Fruit fly (Drosophila melanogaster) whole organism, wandering third instar larva: Measurements from ENCODE around the gene CG14339.

Experiments used
- Abd-B ChIP-seq: fragments of >200 bp; optimal IDR thresholded peaks from 2 replicates; lab custom pipeline; 2017; ENCODE audit warnings: missing biosample characterization, missing genetic modification characterization
- CG32264 ChIP-seq: fragments of 200-800 bp; sonication (Bioruptor generic); optimal IDR thresholded peaks from 2 replicates; lab custom pipeline; 2016; ENCODE audit warnings: missing biosample characterization, missing genetic modification characterization
- CG9705 ChIP-seq: fragments of 200-800 bp; sonication (Bioruptor generic); optimal IDR thresholded peaks from 2 replicates; lab custom pipeline; 2018; ENCODE audit warnings: missing biosample characterization, mild to moderate bottlenecking, missing genetic modification characterization
- CrebA ChIP-seq: fragments of 200-800 bp; sonication (Bioruptor generic); optimal IDR thresholded peaks from 2 replicates; lab custom pipeline; 2016; ENCODE audit warnings: missing biosample characterization, mild to moderate bottlenecking, missing genetic modification characterization, borderline replicate concordance
- Dif ChIP-seq: fragments of 200-275, 200-300 bp; sonication (Bioruptor generic); optimal IDR thresholded peaks from 2 replicates; lab custom pipeline; 2018; ENCODE audit warnings: missing biosample characterization, missing genetic modification characterization; ENCODE audit not compliant: partially characterized antibody
- GATAd ChIP-seq: sonication (Bioruptor generic); optimal IDR thresholded peaks from 2 replicates; lab custom pipeline; 2016; ENCODE audit warnings: missing biosample characterization, missing genetic modification characterization
- HLH106 ChIP-seq: fragments of 200-800 bp; optimal IDR thresholded peaks from 3 replicates; lab custom pipeline; 2019; ENCODE audit warnings: missing biosample characterization, mild to moderate bottlenecking, missing genetic modification characterization, moderate library complexity
- Hnf4 ChIP-seq: fragments of 200-800 bp; sonication (Bioruptor generic); optimal IDR thresholded peaks from 2 replicates; lab custom pipeline; 2016; ENCODE audit warnings: missing biosample characterization, mild to moderate bottlenecking, missing genetic modification characterization
- Hr78 ChIP-seq: fragments of >200 bp; optimal IDR thresholded peaks from 2 replicates; lab custom pipeline; 2017; ENCODE audit warnings: missing biosample characterization, missing genetic modification characterization
- Hr83 ChIP-seq: fragments of 200-300 bp; sonication (Bioruptor generic); optimal IDR thresholded peaks from 2 replicates; lab custom pipeline; 2016; ENCODE audit warnings: missing biosample characterization, mild to moderate bottlenecking, missing genetic modification characterization, moderate library complexity; ENCODE audit not compliant: poor library complexity, severe bottlenecking
- Jra ChIP-seq: sonication (Bioruptor generic); optimal IDR thresholded peaks from 2 replicates; lab custom pipeline; 2016; ENCODE audit warnings: missing biosample characterization, missing genetic modification characterization
- Mio ChIP-seq: sonication (Bioruptor generic); optimal IDR thresholded peaks from 2 replicates; lab custom pipeline; 2016; ENCODE audit warnings: missing biosample characterization, missing genetic modification characterization
- Myc ChIP-seq: fragments of >200 bp; optimal IDR thresholded peaks from 2 replicates; lab custom pipeline; 2017
- N ChIP-seq: fragments of >200 bp; optimal IDR thresholded peaks from 2 replicates; lab custom pipeline; 2018; ENCODE audit warnings: missing biosample characterization, missing external identifiers, missing genetic modification characterization
- OdsH ChIP-seq: fragments of 200-800 bp; sonication (Bioruptor generic); optimal IDR thresholded peaks from 2 replicates; lab custom pipeline; 2016; ENCODE audit warnings: missing biosample characterization, mild to moderate bottlenecking, missing genetic modification characterization
- Rel ChIP-seq, 2 experiments: fragments of 200-800 bp; sonication (Bioruptor generic) in 1 of 2; optimal IDR thresholded peaks; 2 replicates in 1 of 2; 3 replicates in 1 of 2; lab custom pipeline; 2016 to 2019; ENCODE audit warnings: mild to moderate bottlenecking in 2 of 2, missing biosample characterization in 2 of 2, missing genetic modification characterization in 2 of 2, moderate library complexity in 1 of 2
- Vsx2 ChIP-seq: fragments of 200-300, 225-300 bp; sonication (Bioruptor generic); optimal IDR thresholded peaks from 2 replicates; lab custom pipeline; 2018; ENCODE audit warnings: missing biosample characterization, missing genetic modification characterization; ENCODE audit not compliant: partially characterized antibody
- brk ChIP-seq: fragments of 200-800 bp; sonication (Bioruptor generic); optimal IDR thresholded peaks from 2 replicates; lab custom pipeline; 2016; ENCODE audit warnings: missing biosample characterization, mild to moderate bottlenecking, missing genetic modification characterization
- dl ChIP-seq, 2 experiments: fragments of 175-275, 200-275 bp in 1 of 2; fragments of 200-275 bp in 1 of 2; sonication (Bioruptor generic); optimal IDR thresholded peaks; lab custom pipeline; 2018; ENCODE audit warnings: mild to moderate bottlenecking in 2 of 2, missing biosample characterization in 2 of 2, missing genetic modification characterization in 2 of 2, moderate library complexity in 2 of 2; ENCODE audit not compliant: partially characterized antibody in 2 of 2, insufficient read depth in 1 of 2
- dmrt93B ChIP-seq: fragments of 200-800 bp; sonication (Bioruptor generic); optimal IDR thresholded peaks from 2 replicates; lab custom pipeline; 2018; ENCODE audit warnings: missing biosample characterization, mild to moderate bottlenecking, missing genetic modification characterization
- dsf ChIP-seq: sonication (Bioruptor generic); optimal IDR thresholded peaks from 2 replicates; lab custom pipeline; 2016; ENCODE audit warnings: missing biosample characterization, missing genetic modification characterization, borderline replicate concordance
- ey ChIP-seq: fragments of 200-800 bp; sonication (Bioruptor generic); optimal IDR thresholded peaks from 2 replicates; lab custom pipeline; 2016; ENCODE audit warnings: missing biosample characterization, missing genetic modification characterization
- foxo ChIP-seq, 2 experiments: fragments of 200-800 bp; sonication (Bioruptor generic); optimal IDR thresholded peaks; 2 replicates in 1 of 2; 3 replicates in 1 of 2; lab custom pipeline; 2016 to 2017; ENCODE audit warnings: missing biosample characterization in 2 of 2, missing genetic modification characterization in 2 of 2
- fru ChIP-seq: fragments of 200-800 bp; sonication (Bioruptor generic); optimal IDR thresholded peaks from 3 replicates; lab custom pipeline; 2016; ENCODE audit warnings: missing biosample characterization, mild to moderate bottlenecking, missing genetic modification characterization
- h ChIP-seq: fragments of 200-800 bp; sonication (Bioruptor generic); optimal IDR thresholded peaks from 3 replicates; lab custom pipeline; 2016; ENCODE audit warnings: missing biosample characterization, mild to moderate bottlenecking, missing genetic modification characterization
- jim ChIP-seq: fragments of 175-275, 200-325 bp; sonication (Bioruptor generic); optimal IDR thresholded peaks from 2 replicates; lab custom pipeline; 2016; ENCODE audit warnings: missing biosample characterization, mild to moderate bottlenecking, missing genetic modification characterization
- lola ChIP-seq: fragments of >200 bp; optimal IDR thresholded peaks from 2 replicates; lab custom pipeline; 2017; ENCODE audit warnings: missing biosample characterization, missing genetic modification characterization
- pan ChIP-seq: fragments of >200 bp; optimal IDR thresholded peaks from 2 replicates; lab custom pipeline; 2017
- psq ChIP-seq: fragments of 200-800 bp; sonication (Bioruptor generic); optimal IDR thresholded peaks from 3 replicates; lab custom pipeline; 2017; ENCODE audit warnings: missing biosample characterization, mild to moderate bottlenecking, missing genetic modification characterization, moderate library complexity
- rgr ChIP-seq: fragments of 200-800 bp; sonication (Bioruptor generic); optimal IDR thresholded peaks from 3 replicates; lab custom pipeline; 2016; ENCODE audit warnings: missing biosample characterization, mild to moderate bottlenecking, missing genetic modification characterization
- sage ChIP-seq: fragments of 200-800 bp; sonication (Bioruptor generic); optimal IDR thresholded peaks from 2 replicates; lab custom pipeline; 2016; ENCODE audit warnings: missing biosample characterization, mild to moderate bottlenecking, missing genetic modification characterization
- sv ChIP-seq: fragments of 200-800 bp; sonication (Bioruptor generic); optimal IDR thresholded peaks from 3 replicates; lab custom pipeline; 2016; ENCODE audit warnings: missing biosample characterization, missing genetic modification characterization
- tai ChIP-seq: sonication (Bioruptor generic); optimal IDR thresholded peaks from 2 replicates; lab custom pipeline; 2016; ENCODE audit warnings: missing biosample characterization, missing genetic modification characterization
- usp ChIP-seq: fragments of >200 bp; optimal IDR thresholded peaks from 2 replicates; lab custom pipeline; 2017; ENCODE audit warnings: missing biosample characterization, missing genetic modification characterization
- woc ChIP-seq: sonication (Bioruptor generic); optimal IDR thresholded peaks from 2 replicates; lab custom pipeline; 2016; ENCODE audit warnings: missing biosample characterization, mild to moderate bottlenecking, missing genetic modification characterization

Gene CG14339

dm6 chr2L:1125437-1125836, 17.1 kb downstream of the CG14339 start:
- TF ChIP-seq Rel (GFP tag; optimal IDR thresholded peaks at IDR 0.05; lab: Kevin White, UChicago) (no peak), Rel (tag; optimal IDR thresholded peaks at IDR 0.05; lab: Kevin White, UChicago) (peak; percentile 24), Dif (no peak)

dm6 chr2L:1126527-1126926, 18.2 kb downstream of the CG14339 start:
- TF ChIP-seq fru (no peak), usp (GFP tag; lab: Kevin White, UChicago) (no peak), CrebA (no peak), sv (GFP tag; lab: Kevin White, UChicago) (no peak), OdsH (GFP tag; lab: Kevin White, UChicago) (no peak), brk (GFP tag; lab: Kevin White, UChicago) (no peak), N (no peak), Hr78 (no peak)

- no peak for TF ChIP-seq Abd-B (GFP tag; lab: Kevin White, UChicago)
- TF ChIP-seq Myc (lab: Kevin White, UChicago) = no peak
- TF ChIP-seq h (GFP tag; lab: Kevin White, UChicago) = peak; percentile 74
- TF ChIP-seq Rel (GFP tag; optimal IDR thresholded peaks at IDR 0.05; lab: Kevin White, UChicago) = no peak
- TF ChIP-seq Rel (tag; optimal IDR thresholded peaks at IDR 0.05; lab: Kevin White, UChicago) = peak; percentile 3
- TF ChIP-seq Vsx2 (GFP tag; lab: Kevin White, UChicago) = peak; percentile 18
Measured at dm6 chr2L:1127434-1128089, 19.2 kb downstream of the CG14339 start.

- no peak for TF ChIP-seq fru
- no peak for TF ChIP-seq Abd-B (GFP tag; lab: Kevin White, UChicago)
- no peak for TF ChIP-seq dmrt93B (GFP tag; lab: Kevin White, UChicago)
- no peak for TF ChIP-seq pan (lab: Kevin White, UChicago)
- no peak for TF ChIP-seq OdsH (GFP tag; lab: Kevin White, UChicago)
- TF ChIP-seq tai (GFP tag; lab: Kevin White, UChicago) = no peak
- TF ChIP-seq Hr78 = no peak
- TF ChIP-seq lola (GFP tag; lab: Kevin White, UChicago) = no peak
- no peak for TF ChIP-seq dl (GFP tag; optimal IDR thresholded peaks at IDR 0.05; lab: Kevin White, UChicago; ENCODE audit: insufficient read depth in 1 of 2, partially characterized antibody in 2 of 2)
- TF ChIP-seq rgr (GFP tag; lab: Kevin White, UChicago) = no peak
- TF ChIP-seq Rel (GFP tag; optimal IDR thresholded peaks at IDR 0.05; lab: Kevin White, UChicago) = no peak
- TF ChIP-seq Rel (tag; optimal IDR thresholded peaks at IDR 0.05; lab: Kevin White, UChicago) = no peak
- no peak for TF ChIP-seq CG9705 (GFP tag; lab: Kevin White, UChicago)
- no peak for TF ChIP-seq CG32264
- TF ChIP-seq Vsx2 (GFP tag; lab: Kevin White, UChicago) = no peak
- no peak for TF ChIP-seq woc (GFP tag; lab: Kevin White, UChicago)
- no peak for TF ChIP-seq jim (GFP tag; lab: Kevin White, UChicago)
- TF ChIP-seq, all 38 proteins: peak for 0
Measured at dm6 chr2L:1128344-1128931, 20.1 kb downstream of the CG14339 start.

dm6 chr2L:1128932-1129887, 20.9 kb downstream of the CG14339 start, which contains the start of the genes Pino and TBC1D23:
Pino (minus strand) TSS chr2L:1128953.
TBC1D23 (plus strand) TSS chr2L:1129316.
- peak; percentile 57 for TF ChIP-seq CG9705 (GFP tag; lab: Kevin White, UChicago)
- peak; percentile 52 for TF ChIP-seq h (GFP tag; lab: Kevin White, UChicago)
- TF ChIP-seq CrebA = no peak
- no peak for TF ChIP-seq Vsx2 (GFP tag; lab: Kevin White, UChicago)
- TF ChIP-seq Hr78 = no peak
- no peak for TF ChIP-seq jim (GFP tag; lab: Kevin White, UChicago)
- TF ChIP-seq Mio (GFP tag; lab: Kevin White, UChicago) = no peak
- TF ChIP-seq sage (GFP tag; lab: Kevin White, UChicago) = no peak
- TF ChIP-seq HLH106 (tag; lab: Kevin White, UChicago) = peak; percentile 84
- no peak for TF ChIP-seq dl (GFP tag; optimal IDR thresholded peaks at IDR 0.05; lab: Kevin White, UChicago; ENCODE audit: insufficient read depth in 1 of 2, partially characterized antibody in 2 of 2)
- peak in 1 of 2 experiments; percentile 80 for TF ChIP-seq foxo (GFP tag; optimal IDR thresholded peaks at IDR 0.05; lab: Kevin White, UChicago)
- no peak for TF ChIP-seq GATAd (GFP tag; lab: Kevin White, UChicago)
- peak; percentile 58 for TF ChIP-seq sv (GFP tag; lab: Kevin White, UChicago)
- no peak for TF ChIP-seq lola (GFP tag; lab: Kevin White, UChicago)
- TF ChIP-seq Hr83 (GFP tag; lab: Kevin White, UChicago) = peak; percentile 38
- TF ChIP-seq dsf = no peak
- TF ChIP-seq brk (GFP tag; lab: Kevin White, UChicago) = no peak
- peak; percentile 1 for TF ChIP-seq Jra
- no peak for TF ChIP-seq CG32264
- peak; percentile 56 for TF ChIP-seq dmrt93B (GFP tag; lab: Kevin White, UChicago)
- peak; percentile 53 for TF ChIP-seq ey
- TF ChIP-seq Hnf4 = no peak
- no peak for TF ChIP-seq tai (GFP tag; lab: Kevin White, UChicago)
- TF ChIP-seq psq (GFP tag; lab: Kevin White, UChicago) = peak; percentile 48
- peak; percentile 26 for TF ChIP-seq OdsH (GFP tag; lab: Kevin White, UChicago)
